Worm (Caenorhabditis elegans) whole organism, early embryonic: ENCODE measurements around the gene Y37A1A.3.

ENCODE experiments used
- B0310.2 ChIP-seq: sonication (generic microtip); optimal IDR thresholded peaks from 2 replicates; lab custom pipeline; 2016; ENCODE audit warnings: mild to moderate bottlenecking, missing genetic modification characterization, missing compliant biosample characterization
- F13C5.2 ChIP-seq: sonication (generic microtip); optimal IDR thresholded peaks from 2 replicates; lab custom pipeline; 2017; ENCODE audit warnings: mild to moderate bottlenecking, missing genetic modification characterization, inconsistent platforms, missing compliant biosample characterization
- ama-1 ChIP-seq: fragments of 150-350 bp; optimal IDR thresholded peaks from 2 replicates; lab custom pipeline; 2014
- ceh-13 ChIP-seq: fragments of 200-800 bp; sonication (Bioruptor generic); optimal IDR thresholded peaks from 2 replicates; lab custom pipeline; 2018; ENCODE audit warnings: mild to moderate bottlenecking, missing genetic modification characterization, missing compliant biosample characterization
- ceh-36 ChIP-seq: sonication (generic microtip); optimal IDR thresholded peaks from 2 replicates; lab custom pipeline; 2016; ENCODE audit warnings: missing genetic modification characterization, inconsistent platforms, missing compliant biosample characterization
- sea-1 ChIP-seq: fragments of 200-800 bp; sonication (Bioruptor generic); conservative IDR thresholded peaks from 2 replicates; pipeline ENCODE4 v1.3.6; 2022; ENCODE audit warnings: missing genetic modification characterization, missing compliant biosample characterization
- tbx-11 ChIP-seq: fragments of 200-800 bp; sonication (Bioruptor generic); IDR thresholded peaks from 2 replicates; pipeline ENCODE4 v1.3.6; 2022; ENCODE audit warnings: missing genetic modification characterization, missing compliant biosample characterization

ce11 chrIV:13927641-13928040 is 25.0 kb upstream of the Y37A1A.3 start:
- no peak for TF ChIP-seq tbx-11 (GFP tag; lab: Robert Waterston, UW)
- no peak for TF ChIP-seq sea-1
- TF ChIP-seq ceh-36 (tag; lab: Kevin White, UChicago) = no peak
- TF ChIP-seq F13C5.2 (tag; lab: Kevin White, UChicago) = no peak
- no peak for TF ChIP-seq ceh-13 (GFP tag; lab: Kevin White, UChicago)
- no peak for TF ChIP-seq ama-1 (lab: Kevin White, UChicago)
- no peak for TF ChIP-seq B0310.2 (tag; lab: Kevin White, UChicago)
